Fruit fly (Drosophila melanogaster) whole organism, pupa: ENCODE data around the gene Imp.

Source experiments
- CG10348 ChIP-seq: fragments of 200-800 bp; sonication (Bioruptor generic); IDR thresholded peaks from 2 replicates; pipeline ENCODE4 v1.3.6; 2022; ENCODE audit warnings: missing biosample characterization, missing genetic modification characterization
- CG12605 ChIP-seq: fragments of 200-800 bp; sonication (Bioruptor generic); IDR thresholded peaks from 2 replicates; pipeline ENCODE4 v1.3.6; 2022; ENCODE audit warnings: missing biosample characterization, missing genetic modification characterization
- CG13204 ChIP-seq: fragments of 200-800 bp; sonication (Bioruptor generic); optimal IDR thresholded peaks from 2 replicates; lab custom pipeline; 2018; ENCODE audit warnings: missing biosample characterization, mild to moderate bottlenecking, missing genetic modification characterization, moderate library complexity
- CG14655 ChIP-seq: fragments of 200-800 bp; sonication (Bioruptor generic); optimal IDR thresholded peaks from 3 replicates; lab custom pipeline; 2017; ENCODE audit warnings: mild to moderate bottlenecking, missing biosample characterization, missing genetic modification reagents, missing genetic modification characterization
- CG15710 ChIP-seq: fragments of 200-800 bp; sonication (Bioruptor generic); optimal IDR thresholded peaks from 2 replicates; lab custom pipeline; 2018; ENCODE audit warnings: missing biosample characterization, mild to moderate bottlenecking, missing genetic modification characterization, moderate library complexity
- CG17806 ChIP-seq: fragments of 200-800 bp; sonication (Bioruptor generic); optimal IDR thresholded peaks from 2 replicates; lab custom pipeline; 2018; ENCODE audit warnings: missing biosample characterization, mild to moderate bottlenecking, missing genetic modification characterization, moderate library complexity
- CG32121 ChIP-seq: fragments of 200-800 bp; sonication (Bioruptor generic); IDR thresholded peaks from 2 replicates; pipeline ENCODE4 v1.3.6; 2022; ENCODE audit warnings: missing biosample characterization, missing genetic modification characterization
- CG34367 ChIP-seq: fragments of 200-800 bp; sonication (Bioruptor generic); optimal IDR thresholded peaks from 2 replicates; lab custom pipeline; 2018; ENCODE audit warnings: missing biosample characterization, mild to moderate bottlenecking, missing genetic modification characterization
- CG4496 ChIP-seq: fragments of 200-800 bp; sonication (Bioruptor generic); IDR thresholded peaks from 3 replicates; pipeline ENCODE4 v1.3.6; 2022; ENCODE audit warnings: missing biosample characterization, missing genetic modification characterization
- CG8159 ChIP-seq: fragments of 200-800 bp; sonication (Bioruptor generic); optimal IDR thresholded peaks from 3 replicates; lab custom pipeline; 2018; ENCODE audit warnings: missing biosample characterization, mild to moderate bottlenecking, missing genetic modification characterization, moderate library complexity
- CG8301 ChIP-seq: fragments of 200-800 bp; sonication (Bioruptor generic); optimal IDR thresholded peaks from 2 replicates; lab custom pipeline; 2018; ENCODE audit warnings: missing biosample characterization, mild to moderate bottlenecking, missing genetic modification characterization
- CG9948 ChIP-seq: fragments of 200-800 bp; sonication (Bioruptor generic); optimal IDR thresholded peaks from 2 replicates; lab custom pipeline; 2018; ENCODE audit warnings: missing biosample characterization, mild to moderate bottlenecking, missing genetic modification characterization, moderate library complexity
- D1 ChIP-seq: fragments of 200-800 bp; sonication (Bioruptor generic); optimal IDR thresholded peaks from 2 replicates; lab custom pipeline; 2018; ENCODE audit warnings: missing biosample characterization, mild to moderate bottlenecking, missing genetic modification characterization, moderate library complexity
- EcR ChIP-seq: fragments of 200-800 bp; sonication (Bioruptor generic); optimal IDR thresholded peaks from 3 replicates; lab custom pipeline; 2019; ENCODE audit warnings: missing biosample characterization, missing genetic modification characterization, mild to moderate bottlenecking, moderate library complexity, missing genetic modification reagents
- Ets98B ChIP-seq: fragments of 200-800 bp; sonication (Bioruptor generic); IDR thresholded peaks from 2 replicates; pipeline ENCODE4 v1.3.6; 2022; ENCODE audit warnings: missing biosample characterization, missing genetic modification characterization
- Pif1A ChIP-seq: fragments of 200-800 bp; sonication (Bioruptor generic); optimal IDR thresholded peaks from 3 replicates; lab custom pipeline; 2016; ENCODE audit warnings: missing biosample characterization, missing genetic modification characterization
- Pif1B ChIP-seq: fragments of 200-800 bp; sonication (Bioruptor generic); optimal IDR thresholded peaks from 3 replicates; lab custom pipeline; 2016; ENCODE audit warnings: missing biosample characterization, missing genetic modification characterization
- Snoo ChIP-seq: fragments of 200-800 bp; sonication (Bioruptor generic); optimal IDR thresholded peaks from 3 replicates; lab custom pipeline; 2017; ENCODE audit warnings: missing biosample characterization, mild to moderate bottlenecking, missing genetic modification characterization, inconsistent platforms
- fd96Ca ChIP-seq: fragments of 200-800 bp; sonication (Bioruptor generic); IDR thresholded peaks from 3 replicates; pipeline ENCODE4 v1.3.6; 2022; ENCODE audit warnings: missing biosample characterization, missing genetic modification characterization
- gl ChIP-seq: fragments of 200-800 bp; sonication (Bioruptor generic); optimal IDR thresholded peaks from 2 replicates; lab custom pipeline; 2018; ENCODE audit warnings: missing biosample characterization, mild to moderate bottlenecking, missing genetic modification characterization
- rn ChIP-seq: fragments of 200-800 bp; sonication (Bioruptor generic); IDR thresholded peaks from 2 replicates; pipeline ENCODE4 v1.3.6; 2022; ENCODE audit warnings: missing biosample characterization, missing genetic modification characterization

Gene Imp

DNA sequence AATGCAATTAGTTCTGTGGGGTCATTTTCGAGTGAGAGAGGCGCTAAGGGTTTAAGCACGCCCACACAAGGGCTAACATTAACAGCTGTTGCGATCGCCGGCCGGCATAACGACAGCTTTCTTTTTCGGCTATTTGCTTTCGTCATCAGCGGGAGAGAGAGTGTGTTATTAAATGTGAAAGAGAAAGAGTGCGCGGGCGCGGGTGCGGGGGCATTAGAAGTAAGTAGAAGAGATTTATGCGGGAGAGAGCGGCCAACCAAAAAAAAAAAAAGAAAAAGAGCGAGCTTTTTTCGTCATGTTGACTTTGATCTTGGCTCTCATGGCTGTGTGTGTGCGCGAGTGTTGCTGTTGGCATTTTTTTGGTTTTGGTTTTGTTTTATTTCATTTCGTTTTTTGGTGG is 10.0 kb downstream of the Imp start:
- no peak for TF ChIP-seq CG14655 (GFP tag; lab: Kevin White, UChicago)
- TF ChIP-seq D1 (tag; lab: Kevin White, UChicago) = no peak
- peak; percentile 47; the same call in 1 of the 2 replicates for TF ChIP-seq CG12605 (GFP tag; lab: Robert Waterston, UW)
- TF ChIP-seq CG32121 (GFP tag; lab: Robert Waterston, UW) = peak; percentile 53; the same call in 1 of the 2 replicates
- no peak for TF ChIP-seq CG34367
- TF ChIP-seq CG13204 = no peak
- TF ChIP-seq EcR (GFP tag; lab: Kevin White, UChicago) = no peak
- peak; percentile 54; the same call in 1 of the 3 replicates for TF ChIP-seq fd96Ca (GFP tag; lab: Robert Waterston, UW)
- TF ChIP-seq CG4496 (GFP tag; lab: Robert Waterston, UW) = peak; percentile 71; the same call in 2 of the 3 replicates
- no peak for TF ChIP-seq CG17806 (tag; lab: Kevin White, UChicago)
- TF ChIP-seq Pif1B (GFP tag; lab: Kevin White, UChicago) = no peak
- TF ChIP-seq gl (tag; lab: Kevin White, UChicago) = no peak
- no peak for TF ChIP-seq CG10348 (GFP tag; lab: Robert Waterston, UW)
- TF ChIP-seq Ets98B (GFP tag; lab: Robert Waterston, UW) = peak; percentile 64
- no peak for TF ChIP-seq CG15710 (tag; lab: Kevin White, UChicago)

DNA sequence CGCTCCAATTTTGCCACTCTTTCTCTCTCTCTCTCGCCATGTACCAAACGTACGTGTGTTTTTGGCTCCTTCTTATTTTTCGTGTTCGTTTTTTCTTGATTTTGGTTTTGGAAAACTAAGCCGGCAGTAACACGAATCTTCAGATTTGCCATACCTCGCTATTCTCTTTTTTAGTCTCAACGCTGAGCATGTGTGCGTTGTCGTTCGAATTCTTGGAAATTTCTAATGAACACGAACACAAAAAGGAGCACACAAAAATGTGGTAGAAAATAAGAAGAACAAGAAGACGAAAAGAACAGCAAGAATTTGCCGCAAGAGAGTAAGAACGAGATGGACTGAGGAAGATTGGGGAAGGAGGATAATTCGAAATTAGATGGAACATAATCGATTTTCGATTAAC is 15.4 kb downstream of the Imp start:
- TF ChIP-seq Pif1A (GFP tag; lab: Kevin White, UChicago) = no peak
- no peak for TF ChIP-seq Ets98B (GFP tag; lab: Robert Waterston, UW)
- TF ChIP-seq fd96Ca (GFP tag; lab: Robert Waterston, UW) = no peak
- TF ChIP-seq D1 (tag; lab: Kevin White, UChicago) = no peak
- no peak for TF ChIP-seq CG8159 (tag; lab: Kevin White, UChicago)
- no peak for TF ChIP-seq CG15710 (tag; lab: Kevin White, UChicago)

- TF ChIP-seq CG8159 (tag; lab: Kevin White, UChicago) (no peak), D1 (tag; lab: Kevin White, UChicago) (no peak), CG17806 (tag; lab: Kevin White, UChicago) (no peak), CG10348 (GFP tag; lab: Robert Waterston, UW) (no peak), gl (tag; lab: Kevin White, UChicago) (no peak), CG32121 (GFP tag; lab: Robert Waterston, UW) (no peak; the same call in 1 of the 2 replicates), CG4496 (GFP tag; lab: Robert Waterston, UW) (0 out of 3 replicates have a peak, but pooled peaks have one; percentile 24), CG8301 (tag; lab: Kevin White, UChicago) (no peak), CG15710 (tag; lab: Kevin White, UChicago) (no peak), Pif1A (GFP tag; lab: Kevin White, UChicago) (peak; percentile 29), CG12605 (GFP tag; lab: Robert Waterston, UW) (peak; percentile 26; the same call in 1 of the 2 replicates), EcR (GFP tag; lab: Kevin White, UChicago) (peak; percentile 11), Snoo (tag; lab: Kevin White, UChicago) (no peak), CG34367 (no peak), CG14655 (GFP tag; lab: Kevin White, UChicago) (no peak), fd96Ca (GFP tag; lab: Robert Waterston, UW) (0 out of 3 replicates have a peak, but pooled peaks have one; percentile 29), rn (GFP tag; lab: Robert Waterston, UW) (no peak), CG13204 (no peak), CG9948 (tag; lab: Kevin White, UChicago) (no peak), Ets98B (GFP tag; lab: Robert Waterston, UW) (no peak; the same call in 1 of the 2 replicates), Pif1B (GFP tag; lab: Kevin White, UChicago) (no peak)
Measured at dm6 chrX:10806718-10807412, 17.2 kb downstream of the Imp start.

DNA sequence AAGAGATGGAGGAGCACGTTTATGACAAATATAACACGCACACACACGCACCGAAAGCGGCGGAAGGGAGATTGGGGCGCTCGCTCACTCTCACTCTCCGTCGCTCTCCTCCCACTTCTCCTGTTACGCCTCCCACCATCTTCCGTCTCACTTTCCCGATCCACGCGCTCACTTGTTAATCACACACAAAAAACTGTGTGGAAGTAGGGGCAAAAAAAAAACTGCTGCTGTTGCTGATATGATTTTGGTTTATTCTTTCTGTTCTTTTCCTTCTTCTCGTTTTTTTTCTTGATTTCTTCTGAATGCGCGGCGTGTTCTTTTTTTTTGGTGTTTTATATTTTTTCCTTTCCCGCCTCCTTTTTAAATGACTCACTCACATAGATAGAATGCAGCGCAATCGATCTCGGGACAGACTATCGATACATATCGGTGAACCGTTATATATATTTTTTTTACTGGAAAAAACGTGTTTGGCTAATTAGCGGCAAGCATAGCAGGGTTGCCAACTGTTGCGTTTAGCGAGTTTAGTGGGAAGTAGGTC is 18.4 kb downstream of the Imp start:
- TF ChIP-seq Pif1B (GFP tag; lab: Kevin White, UChicago) (peak; percentile 80), CG8159 (tag; lab: Kevin White, UChicago) (peak; percentile 81), CG8301 (tag; lab: Kevin White, UChicago) (peak; percentile 50), CG14655 (GFP tag; lab: Kevin White, UChicago) (peak; percentile 69), Ets98B (GFP tag; lab: Robert Waterston, UW) (peak; percentile 74), CG10348 (GFP tag; lab: Robert Waterston, UW) (no peak), CG4496 (GFP tag; lab: Robert Waterston, UW) (peak; percentile 92), CG13204 (peak; percentile 83), gl (tag; lab: Kevin White, UChicago) (peak; percentile 95), D1 (tag; lab: Kevin White, UChicago) (peak; percentile 50), CG9948 (tag; lab: Kevin White, UChicago) (peak; percentile 47), fd96Ca (GFP tag; lab: Robert Waterston, UW) (peak; percentile 76; the same call in 2 of the 3 replicates), Pif1A (GFP tag; lab: Kevin White, UChicago) (peak; percentile 81), CG32121 (GFP tag; lab: Robert Waterston, UW) (peak; percentile 83), rn (GFP tag; lab: Robert Waterston, UW) (peak; percentile 57; the same call in 1 of the 2 replicates), CG34367 (peak; percentile 80), EcR (GFP tag; lab: Kevin White, UChicago) (peak; percentile 63), CG17806 (tag; lab: Kevin White, UChicago) (peak; percentile 69), CG15710 (tag; lab: Kevin White, UChicago) (peak; percentile 80), CG12605 (GFP tag; lab: Robert Waterston, UW) (peak; percentile 93), Snoo (tag; lab: Kevin White, UChicago) (peak; percentile 72)
